Worm (Caenorhabditis elegans) whole organism, late embryonic: ENCODE measurements around the gene ZK816.1.
A peak's percentile ranks its signal among the peaks of the same experiment; 100 is the strongest.

ENCODE experiments used
- F13H6.1 ChIP-seq: sonication (generic microtip); optimal IDR thresholded peaks from 2 replicates; lab custom pipeline; 2016; ENCODE audit warnings: missing genetic modification characterization, missing compliant biosample characterization
- K02D7.2 ChIP-seq: sonication (generic microtip); optimal IDR thresholded peaks from 2 replicates; lab custom pipeline; 2017; ENCODE audit warnings: mild to moderate bottlenecking, missing genetic modification characterization, missing compliant biosample characterization
- K09A11.1 ChIP-seq: sonication (generic microtip); optimal IDR thresholded peaks from 2 replicates; lab custom pipeline; 2017; ENCODE audit warnings: antibody characterized with exemption, mild to moderate bottlenecking, missing genetic modification characterization, missing compliant biosample characterization; ENCODE audit not compliant: insufficient read depth
- T23F11.4 ChIP-seq: fragments of 200-800 bp; sonication (Bioruptor generic); optimal IDR thresholded peaks from 2 replicates; lab custom pipeline; 2018; ENCODE audit warnings: mild to moderate bottlenecking, missing genetic modification characterization, missing compliant biosample characterization
- Y22D7AL.16 ChIP-seq: sonication (generic microtip); optimal IDR thresholded peaks from 2 replicates; lab custom pipeline; 2016; ENCODE audit warnings: missing genetic modification characterization, missing compliant biosample characterization
- ahr-1 ChIP-seq: sonication (generic microtip); optimal IDR thresholded peaks from 2 replicates; lab custom pipeline; 2016; ENCODE audit warnings: missing genetic modification characterization, missing compliant biosample characterization
- ama-1 ChIP-seq: fragments of 150-350 bp; optimal IDR thresholded peaks from 2 replicates; lab custom pipeline; 2014
- ceh-14 ChIP-seq: sonication (generic microtip); optimal IDR thresholded peaks from 2 replicates; lab custom pipeline; 2016; ENCODE audit warnings: missing genotype, missing genetic modification characterization, missing compliant biosample characterization
- ceh-22 ChIP-seq: sonication (generic microtip); optimal IDR thresholded peaks from 2 replicates; lab custom pipeline; 2017; ENCODE audit warnings: missing biosample characterization, missing genetic modification characterization
- ceh-24 ChIP-seq: sonication (generic microtip); optimal IDR thresholded peaks from 2 replicates; lab custom pipeline; 2016; ENCODE audit warnings: mild to moderate bottlenecking, missing genetic modification characterization, missing compliant biosample characterization
- ceh-45 ChIP-seq: fragments of 200-800 bp; sonication (Bioruptor generic); IDR thresholded peaks from 2 replicates; pipeline ENCODE4 v1.3.6; 2022; ENCODE audit warnings: missing genetic modification reagents, missing genetic modification characterization, missing compliant biosample characterization
- ceh-6 ChIP-seq: fragments of 200-800 bp; sonication (Bioruptor generic); optimal IDR thresholded peaks from 2 replicates; lab custom pipeline; 2018; ENCODE audit warnings: mild to moderate bottlenecking, missing genetic modification characterization, missing compliant biosample characterization
- dve-1 ChIP-seq: sonication (generic microtip); optimal IDR thresholded peaks from 2 replicates; lab custom pipeline; 2017; ENCODE audit warnings: antibody characterized with exemption, mild to moderate bottlenecking, missing genetic modification characterization, missing compliant biosample characterization
- elt-2 ChIP-seq: sonication (generic microtip); optimal IDR thresholded peaks from 2 replicates; lab custom pipeline; 2016; ENCODE audit warnings: missing genetic modification reagents, missing genetic modification characterization, missing compliant biosample characterization
- elt-4 ChIP-seq: sonication (generic microtip); optimal IDR thresholded peaks from 2 replicates; lab custom pipeline; 2016; ENCODE audit warnings: missing genetic modification characterization, missing compliant biosample characterization
- fax-1 ChIP-seq: sonication (generic microtip); optimal IDR thresholded peaks from 2 replicates; lab custom pipeline; 2016; ENCODE audit warnings: missing genotype, missing genetic modification characterization, missing compliant biosample characterization
- fkh-6 ChIP-seq: sonication (generic microtip); optimal IDR thresholded peaks from 2 replicates; lab custom pipeline; 2016; ENCODE audit warnings: missing genetic modification characterization, missing compliant biosample characterization
- gmeb-2 ChIP-seq: sonication (generic microtip); optimal IDR thresholded peaks from 2 replicates; lab custom pipeline; 2016; ENCODE audit warnings: missing genetic modification characterization, inconsistent platforms, missing compliant biosample characterization
- hlh-13 ChIP-seq: fragments of 200-800 bp; sonication (Bioruptor generic); optimal IDR thresholded peaks from 2 replicates; lab custom pipeline; 2018; ENCODE audit warnings: mild to moderate bottlenecking, missing genetic modification characterization, missing compliant biosample characterization
- hlh-15 ChIP-seq: sonication (generic microtip); optimal IDR thresholded peaks from 2 replicates; lab custom pipeline; 2016; ENCODE audit warnings: missing genetic modification characterization, missing compliant biosample characterization
- hlh-8 ChIP-seq: sonication (generic microtip); optimal IDR thresholded peaks from 2 replicates; lab custom pipeline; 2016; ENCODE audit warnings: missing genotype, missing genetic modification characterization, missing compliant biosample characterization
- lim-6 ChIP-seq: sonication (generic microtip); optimal IDR thresholded peaks from 2 replicates; lab custom pipeline; 2016; ENCODE audit warnings: missing genetic modification characterization, missing compliant biosample characterization
- lin-11 ChIP-seq: fragments of 200-800 bp; sonication (Bioruptor generic); optimal IDR thresholded peaks from 2 replicates; lab custom pipeline; 2018; ENCODE audit warnings: mild to moderate bottlenecking, missing genetic modification characterization, missing compliant biosample characterization
- mec-3 ChIP-seq: sonication (generic microtip); optimal IDR thresholded peaks from 2 replicates; lab custom pipeline; 2016; ENCODE audit warnings: borderline replicate concordance, missing genetic modification characterization, missing compliant biosample characterization
- nfya-1 ChIP-seq: sonication (generic microtip); optimal IDR thresholded peaks from 2 replicates; lab custom pipeline; 2017; ENCODE audit warnings: missing genetic modification characterization, mild to moderate bottlenecking, missing compliant biosample characterization, antibody characterized with exemption, moderate library complexity
- nhr-11 ChIP-seq: fragments of 150-350 bp; optimal IDR thresholded peaks from 2 replicates; lab custom pipeline; 2014; ENCODE audit warnings: missing biosample characterization, missing genetic modification characterization
- npax-4 ChIP-seq: sonication (generic microtip); optimal IDR thresholded peaks from 2 replicates; lab custom pipeline; 2016; ENCODE audit warnings: missing genetic modification characterization, missing compliant biosample characterization
- odd-2 ChIP-seq: sonication (generic microtip); optimal IDR thresholded peaks from 2 replicates; lab custom pipeline; 2017; ENCODE audit warnings: antibody characterized with exemption, mild to moderate bottlenecking, missing genetic modification characterization, missing compliant biosample characterization
- pat-9 ChIP-seq: fragments of 200-800 bp; sonication (Bioruptor generic); optimal IDR thresholded peaks from 2 replicates; lab custom pipeline; 2018; ENCODE audit warnings: mild to moderate bottlenecking, missing genetic modification characterization, moderate library complexity, missing compliant biosample characterization
- pax-1 ChIP-seq: fragments of 150-350 bp; optimal IDR thresholded peaks from 2 replicates; lab custom pipeline; 2014; ENCODE audit warnings: missing biosample characterization, missing genetic modification characterization
- pha-2 ChIP-seq: sonication (generic microtip); optimal IDR thresholded peaks from 2 replicates; lab custom pipeline; 2017; ENCODE audit warnings: mild to moderate bottlenecking, missing genetic modification characterization, missing compliant biosample characterization
- pha-4 ChIP-seq: fragments of 150-350 bp; optimal IDR thresholded peaks from 2 replicates; lab custom pipeline; 2018; ENCODE audit warnings: missing biosample characterization, missing genetic modification reagents, missing genetic modification characterization
- ref-2 ChIP-seq: sonication (generic microtip); optimal IDR thresholded peaks from 2 replicates; lab custom pipeline; 2016; ENCODE audit warnings: missing genetic modification characterization, missing compliant biosample characterization
- rnt-1 ChIP-seq: sonication (generic microtip); optimal IDR thresholded peaks from 2 replicates; lab custom pipeline; 2016; ENCODE audit warnings: missing genetic modification characterization, missing compliant biosample characterization
- syd-9 ChIP-seq: sonication (generic microtip); optimal IDR thresholded peaks from 2 replicates; lab custom pipeline; 2016; ENCODE audit warnings: mild to moderate bottlenecking, missing genetic modification characterization, moderate library complexity, missing compliant biosample characterization
- tbx-2 ChIP-seq: sonication (generic microtip); optimal IDR thresholded peaks from 2 replicates; lab custom pipeline; 2016; ENCODE audit warnings: missing genetic modification characterization, missing compliant biosample characterization
- tbx-7 ChIP-seq: sonication (generic microtip); optimal IDR thresholded peaks from 2 replicates; lab custom pipeline; 2016; ENCODE audit warnings: missing genotype, missing genetic modification characterization, missing compliant biosample characterization
- ttx-3 ChIP-seq: sonication (generic microtip); optimal IDR thresholded peaks from 2 replicates; lab custom pipeline; 2016; ENCODE audit warnings: missing genetic modification reagents, missing genetic modification characterization, missing compliant biosample characterization
- unc-3 ChIP-seq, 2 experiments: fragments of 200-800 bp in 1 of 2; sonication (Bioruptor generic) in 1 of 2; sonication (generic microtip) in 1 of 2; conservative IDR thresholded peaks in 1 of 2; optimal IDR thresholded peaks in 1 of 2; 2 replicates each; pipeline versions ENCODE4 v1.3.6 to Lab custom; 2016 to 2022; ENCODE audit warnings: missing compliant biosample characterization in 2 of 2, missing genetic modification characterization in 2 of 2, missing genetic modification reagents in 1 of 2
- unc-42 ChIP-seq: sonication (generic microtip); optimal IDR thresholded peaks from 2 replicates; lab custom pipeline; 2016; ENCODE audit warnings: missing genotype, missing genetic modification characterization, missing compliant biosample characterization
- unc-55 ChIP-seq: sonication (generic microtip); optimal IDR thresholded peaks from 2 replicates; lab custom pipeline; 2017; ENCODE audit warnings: missing biosample characterization, missing genetic modification reagents, missing genetic modification characterization

ZK816.1 gene

DNA sequence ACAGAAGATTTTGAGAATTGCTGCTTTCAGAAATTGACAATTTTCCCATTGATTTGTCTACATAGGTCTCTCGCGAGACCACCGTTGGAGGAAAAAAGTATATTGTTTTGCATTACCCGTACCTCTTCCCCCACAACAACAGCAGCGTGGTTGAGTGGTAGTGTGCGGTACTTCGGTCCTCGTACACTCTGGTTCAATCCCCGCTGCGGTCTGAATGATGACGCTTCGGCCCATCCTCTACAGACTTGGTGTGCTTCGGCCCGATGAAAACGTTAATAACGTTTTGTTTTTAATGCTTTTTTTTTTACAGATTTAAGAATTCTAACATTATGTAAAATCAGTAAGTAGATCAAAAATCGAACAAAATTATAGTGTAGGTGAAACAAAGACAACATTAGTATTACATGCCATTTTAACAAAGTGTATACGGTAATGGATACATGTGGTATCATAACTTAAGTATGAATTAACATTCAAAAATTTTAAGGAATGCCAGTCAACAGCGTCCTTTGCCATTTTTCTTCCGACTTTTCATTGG, 3.5 kb upstream of the ZK816.1 start, which contains the start of gene ZK816.3 (continued):
- TF ChIP-seq nfya-1, result peak; percentile 22
- no peak for TF ChIP-seq syd-9 (tag; lab: Kevin White, UChicago)
- TF ChIP-seq, all 69 proteins: peak for 35

DNA sequence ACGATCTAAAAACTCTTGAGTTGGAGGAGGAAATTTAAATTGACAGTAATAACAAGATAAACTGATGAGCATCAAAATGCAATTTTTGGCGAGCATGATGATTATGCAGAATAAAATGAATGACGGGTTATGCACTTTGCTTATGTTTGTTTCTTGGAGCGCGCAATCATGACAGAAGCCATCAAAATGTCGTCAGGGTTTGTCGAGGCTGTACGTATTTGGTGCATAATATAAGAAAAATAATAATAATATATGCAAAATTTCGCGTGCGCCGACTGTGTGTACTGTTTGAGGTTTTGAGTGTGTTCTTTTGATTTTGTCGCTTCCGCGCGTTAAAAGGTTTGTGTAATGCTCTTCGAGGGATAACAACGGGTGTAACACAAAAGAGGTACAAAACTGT, 1.2 kb upstream of the ZK816.1 start, which contains the start of gene nspg-4:
nspg-4 (minus strand) TSS at position 101 of the 400 bp plus-strand sequence.
- TF ChIP-seq hlh-13 (GFP tag; lab: Kevin White, UChicago), result no peak

- TF ChIP-seq ceh-45 (GFP tag; lab: Robert Waterston, UW) (no peak), unc-55 (GFP tag; lab: Kevin White, UChicago) (no peak), Y22D7AL.16 (tag; lab: Kevin White, UChicago) (no peak), rnt-1 (tag; lab: Kevin White, UChicago) (no peak), pat-9 (tag; lab: Kevin White, UChicago) (no peak), nfya-1 (no peak), ceh-24 (tag; lab: Kevin White, UChicago) (no peak), fax-1 (tag; lab: Kevin White, UChicago) (no peak), pax-1 (tag; lab: Kevin White, UChicago) (no peak), K02D7.2 (tag; lab: Kevin White, UChicago) (no peak), odd-2 (tag; lab: Kevin White, UChicago) (no peak), pha-4 (no peak), elt-4 (tag; lab: Kevin White, UChicago) (no peak)
These were observed 10.9 kb downstream of the ZK816.1 start, which contains the start of gene dhs-26 for ce11 chrX:3362378-3362777. Gene dhs-26, minus strand, starts transcription at chrX:3362493.

- TF ChIP-seq ceh-24 (tag; lab: Kevin White, UChicago) (no peak), T23F11.4 (GFP tag; lab: Kevin White, UChicago) (no peak), F13H6.1 (no peak), K09A11.1 (tag; lab: Kevin White, UChicago) (no peak), elt-2 (no peak), ama-1 (lab: Kevin White, UChicago) (no peak), npax-4 (no peak)
These were observed 15.3 kb downstream of the ZK816.1 start for ce11 chrX:3366782-3367181.

DNA sequence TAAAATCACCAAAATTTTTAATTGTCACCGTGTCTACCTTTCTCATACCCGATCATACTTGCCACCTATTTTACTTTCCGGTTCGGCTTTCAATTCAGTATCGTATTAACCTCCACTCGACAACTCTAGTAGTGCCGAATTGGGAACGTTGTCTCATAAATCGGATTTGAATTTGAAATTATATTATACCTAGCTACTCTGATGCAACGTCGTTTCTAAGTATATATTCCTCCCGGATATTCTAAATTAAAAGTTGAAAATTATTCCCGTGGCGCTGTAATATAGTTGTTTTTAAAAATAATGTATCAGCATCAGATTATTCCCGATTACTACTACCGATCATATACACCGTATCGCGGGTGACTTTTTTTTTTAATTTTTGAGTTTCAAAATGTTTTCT, 17.1 kb downstream of the ZK816.1 start, which contains the start of gene ZK563.2:
ZK563.2 (plus strand) TSS at position 301 of the 400 bp plus-strand sequence.
- no peak for TF ChIP-seq syd-9 (tag; lab: Kevin White, UChicago)
- no peak for TF ChIP-seq ref-2 (tag; lab: Kevin White, UChicago)
- no peak for TF ChIP-seq ceh-6
- TF ChIP-seq lim-6, result no peak
- no peak for TF ChIP-seq dve-1
- TF ChIP-seq T23F11.4 (GFP tag; lab: Kevin White, UChicago), result no peak
- no peak for TF ChIP-seq hlh-8
- TF ChIP-seq K09A11.1 (tag; lab: Kevin White, UChicago), result no peak
- TF ChIP-seq K02D7.2 (tag; lab: Kevin White, UChicago), result no peak
- TF ChIP-seq ceh-14 (tag; lab: Kevin White, UChicago), result no peak
- TF ChIP-seq ahr-1 (tag; lab: Kevin White, UChicago), result no peak
- no peak for TF ChIP-seq mec-3
- TF ChIP-seq ttx-3 (tag; lab: Kevin White, UChicago), result no peak
- TF ChIP-seq lin-11 (tag; lab: Kevin White, UChicago), result no peak
- TF ChIP-seq F13H6.1, result no peak
- no peak for TF ChIP-seq ama-1 (lab: Kevin White, UChicago)
- TF ChIP-seq pha-2 (tag; lab: Kevin White, UChicago), result no peak

DNA sequence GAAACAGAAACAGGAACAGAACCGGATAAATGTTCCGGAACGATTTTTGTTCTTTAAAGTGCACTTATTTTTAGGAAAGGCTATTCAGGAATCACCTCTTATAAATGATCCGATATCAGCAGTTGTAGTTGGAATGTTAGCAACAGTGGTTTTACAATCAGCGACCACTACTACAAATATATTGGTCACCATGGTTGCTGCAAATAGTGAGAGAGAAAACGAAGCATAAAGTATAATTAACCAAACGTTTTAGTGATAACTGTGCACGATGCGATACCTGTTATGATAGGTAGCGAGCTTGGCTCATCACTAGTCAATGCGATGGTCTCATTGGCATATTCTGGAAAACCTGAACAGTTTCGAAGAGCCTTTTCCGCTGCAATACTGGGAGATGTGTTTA, 17.9 kb downstream of the ZK816.1 start:
- TF ChIP-seq hlh-15 (tag; lab: Kevin White, UChicago), result no peak
- TF ChIP-seq unc-3 (GFP tag; conservative IDR thresholded peaks at IDR 0.05; lab: Robert Waterston, UW), result no peak
- TF ChIP-seq unc-3 (tag; optimal IDR thresholded peaks at IDR 0.05; lab: Kevin White, UChicago), result no peak
- TF ChIP-seq tbx-2, result no peak
- TF ChIP-seq tbx-7 (tag; lab: Kevin White, UChicago), result no peak
- TF ChIP-seq pat-9 (tag; lab: Kevin White, UChicago), result no peak
- TF ChIP-seq pha-2 (tag; lab: Kevin White, UChicago), result no peak
- no peak for TF ChIP-seq nhr-11
- no peak for TF ChIP-seq gmeb-2 (tag; lab: Kevin White, UChicago)
- TF ChIP-seq fkh-6 (tag; lab: Kevin White, UChicago), result no peak
- TF ChIP-seq ahr-1 (tag; lab: Kevin White, UChicago), result no peak
- TF ChIP-seq odd-2 (tag; lab: Kevin White, UChicago), result no peak
- no peak for TF ChIP-seq unc-42 (tag; lab: Kevin White, UChicago)
- TF ChIP-seq F13H6.1, result no peak
- no peak for TF ChIP-seq ceh-22 (tag; lab: Kevin White, UChicago)
- no peak for TF ChIP-seq ama-1 (lab: Kevin White, UChicago)
- TF ChIP-seq hlh-13 (GFP tag; lab: Kevin White, UChicago), result no peak
- no peak for TF ChIP-seq rnt-1 (tag; lab: Kevin White, UChicago)
- TF ChIP-seq, all 69 proteins: peak for 0
